Worm (Caenorhabditis elegans) whole organism, L1 larva: ENCODE data around the gene ftr-1.

Experiments used
- fkh-4 ChIP-seq: sonication (generic microtip); optimal IDR thresholded peaks from 2 replicates; lab custom pipeline; 2016; ENCODE audit warnings: missing compliant biosample characterization, missing genetic modification characterization, borderline replicate concordance
- isw-1 ChIP-seq: fragments of 200-800 bp; sonication (Bioruptor generic); IDR thresholded peaks from 2 replicates; pipeline ENCODE4 v1.3.6; 2022; ENCODE audit warnings: missing genetic modification characterization, missing compliant biosample characterization
- mep-1 ChIP-seq: fragments of 150-350 bp; optimal IDR thresholded peaks from 2 replicates; lab custom pipeline; 2014; ENCODE audit warnings: missing biosample characterization, missing genetic modification characterization
- snpc-4 ChIP-seq: fragments of 150-350 bp; optimal IDR thresholded peaks from 2 replicates; lab custom pipeline; 2014; ENCODE audit warnings: missing biosample characterization, missing genetic modification characterization

ce11 chrV:20158223-20158622 lies 38.5 kb upstream of the ftr-1 start, which contains the start of gene F19B2.6:
- no peak for TF ChIP-seq snpc-4
- no peak for TF ChIP-seq isw-1 (GFP tag; lab: Robert Waterston, UW)
- TF ChIP-seq mep-1, result no peak
- TF ChIP-seq fkh-4 (tag; lab: Kevin White, UChicago), result no peak
